Worm (Caenorhabditis elegans) whole organism, L2 larva: Measurements from ENCODE around the gene F28F5.6.

Source experiments
- C34F6.9 ChIP-seq: fragments of 150-350 bp; optimal IDR thresholded peaks from 2 replicates; lab custom pipeline; 2014; ENCODE audit warnings: missing biosample characterization, missing genetic modification characterization
- F13H6.1 ChIP-seq: sonication (generic microtip); optimal IDR thresholded peaks from 2 replicates; lab custom pipeline; 2016; ENCODE audit warnings: missing genetic modification characterization, missing compliant biosample characterization
- R02D3.7 ChIP-seq: fragments of 150-350 bp; optimal IDR thresholded peaks from 2 replicates; lab custom pipeline; 2014; ENCODE audit warnings: missing biosample characterization, missing genetic modification characterization
- Y55F3AM.14 ChIP-seq: fragments of 200-800 bp; sonication (Bioruptor generic); optimal IDR thresholded peaks from 2 replicates; lab custom pipeline; 2018; ENCODE audit warnings: mild to moderate bottlenecking, missing genetic modification characterization, missing compliant biosample characterization
- aly-2 ChIP-seq: fragments of 150-350 bp; optimal IDR thresholded peaks from 2 replicates; lab custom pipeline; 2014; ENCODE audit warnings: missing biosample characterization, missing genetic modification characterization
- blmp-1 ChIP-seq: sonication (generic microtip); optimal IDR thresholded peaks from 2 replicates; lab custom pipeline; 2017; ENCODE audit warnings: missing genetic modification characterization, mild to moderate bottlenecking, missing compliant biosample characterization, antibody characterized with exemption, moderate library complexity; ENCODE audit not compliant: insufficient read depth
- ceh-16 ChIP-seq: fragments of 150-350 bp; optimal IDR thresholded peaks from 2 replicates; lab custom pipeline; 2014; ENCODE audit warnings: missing biosample characterization, missing genetic modification characterization
- crh-2 ChIP-seq: sonication (generic microtip); optimal IDR thresholded peaks from 2 replicates; lab custom pipeline; 2017; ENCODE audit warnings: missing biosample characterization, missing genetic modification characterization
- dmd-4 ChIP-seq: sonication (generic microtip); optimal IDR thresholded peaks from 2 replicates; lab custom pipeline; 2017; ENCODE audit warnings: missing biosample characterization, missing genetic modification characterization
- elt-1 ChIP-seq: fragments of 150-350 bp; optimal IDR thresholded peaks from 2 replicates; lab custom pipeline; 2014; ENCODE audit warnings: missing biosample characterization, missing genetic modification characterization
- elt-3 ChIP-seq: sonication (generic microtip); optimal IDR thresholded peaks from 2 replicates; lab custom pipeline; 2017; ENCODE audit warnings: missing biosample characterization, missing genetic modification characterization
- fos-1 ChIP-seq: fragments of 150-350 bp; optimal IDR thresholded peaks from 2 replicates; lab custom pipeline; 2014; ENCODE audit warnings: missing biosample characterization, missing genetic modification characterization
- gmeb-1 ChIP-seq: fragments of 150-350 bp; optimal IDR thresholded peaks from 2 replicates; lab custom pipeline; 2014; ENCODE audit warnings: missing biosample characterization, missing genetic modification characterization
- lin-11 ChIP-seq: fragments of 150-350 bp; sonication (generic microtip); optimal IDR thresholded peaks from 2 replicates; lab custom pipeline; 2014; ENCODE audit warnings: missing biosample characterization, missing genetic modification characterization, inconsistent platforms, mixed read lengths
- lsy-2 ChIP-seq, 2 experiments: fragments of 150-350 bp in 1 of 2; sonication (generic microtip) in 1 of 2; optimal IDR thresholded peaks; 2 replicates each; lab custom pipeline; 2014 to 2017; ENCODE audit warnings: missing biosample characterization in 2 of 2, missing genetic modification characterization in 2 of 2
- mab-5 ChIP-seq: fragments of 150-350 bp; optimal IDR thresholded peaks from 2 replicates; lab custom pipeline; 2014; ENCODE audit warnings: missing biosample characterization, missing genetic modification characterization
- mbf-1 ChIP-seq: sonication (generic microtip); optimal IDR thresholded peaks from 2 replicates; lab custom pipeline; 2017; ENCODE audit warnings: missing biosample characterization, missing genetic modification characterization
- nhr-11 ChIP-seq: fragments of 150-350 bp; optimal IDR thresholded peaks from 2 replicates; lab custom pipeline; 2014; ENCODE audit warnings: missing biosample characterization, missing genetic modification characterization
- nhr-129 ChIP-seq: fragments of 150-350 bp; optimal IDR thresholded peaks from 2 replicates; lab custom pipeline; 2014; ENCODE audit warnings: missing biosample characterization, missing genetic modification characterization
- nhr-21 ChIP-seq: fragments of 150-350 bp; optimal IDR thresholded peaks from 2 replicates; lab custom pipeline; 2014; ENCODE audit warnings: missing biosample characterization, missing genetic modification characterization
- nhr-23 ChIP-seq: fragments of 150-350 bp; optimal IDR thresholded peaks from 2 replicates; lab custom pipeline; 2014; ENCODE audit warnings: missing biosample characterization, missing genetic modification reagents, missing genetic modification characterization
- nhr-6 ChIP-seq: fragments of 150-350 bp; optimal IDR thresholded peaks from 2 replicates; lab custom pipeline; 2014; ENCODE audit warnings: missing biosample characterization, missing genetic modification characterization
- peb-1 ChIP-seq: fragments of 150-350 bp; optimal IDR thresholded peaks from 2 replicates; lab custom pipeline; 2014; ENCODE audit warnings: missing biosample characterization, missing genetic modification characterization
- sem-4 ChIP-seq: fragments of 150-350 bp; optimal IDR thresholded peaks from 2 replicates; lab custom pipeline; 2014; ENCODE audit warnings: missing biosample characterization, missing genetic modification reagents, missing genetic modification characterization
- sma-3 ChIP-seq: sonication (generic microtip); optimal IDR thresholded peaks from 2 replicates; lab custom pipeline; 2016; ENCODE audit warnings: missing genetic modification reagents, missing genetic modification characterization, missing compliant biosample characterization
- sma-9 ChIP-seq, 2 experiments: fragments of 150-350 bp in 1 of 2; sonication (generic microtip) in 1 of 2; optimal IDR thresholded peaks; 2 replicates each; lab custom pipeline; 2014 to 2016; ENCODE audit warnings: missing genetic modification characterization in 2 of 2, mild to moderate bottlenecking in 1 of 2, missing biosample characterization in 1 of 2, missing compliant biosample characterization in 1 of 2, missing genetic modification reagents in 1 of 2, moderate library complexity in 1 of 2
- zag-1 ChIP-seq: fragments of 150-350 bp; optimal IDR thresholded peaks from 2 replicates; lab custom pipeline; 2014; ENCODE audit warnings: missing biosample characterization, missing genetic modification characterization
- ztf-4 ChIP-seq: fragments of 150-350 bp; optimal IDR thresholded peaks from 2 replicates; lab custom pipeline; 2014; ENCODE audit warnings: missing biosample characterization, missing genetic modification characterization

The F28F5.6 gene

ce11 chrIII:6820343-6820985, 1.3 kb upstream of the F28F5.6 start, which contains the start of gene ten-1:
Gene ten-1 (plus strand): TSS chrIII:6820935.
- TF ChIP-seq ceh-16 (tag; lab: Kevin White, UChicago) = no peak
- no peak for TF ChIP-seq nhr-129 (tag; lab: Kevin White, UChicago)
- peak in 1 of 2 experiments; percentile 45 for TF ChIP-seq lsy-2 (tag; optimal IDR thresholded peaks at IDR 0.05; lab: Kevin White, UChicago)
- TF ChIP-seq nhr-23 (tag; lab: Kevin White, UChicago) = no peak
- TF ChIP-seq elt-1 (tag; lab: Kevin White, UChicago) = no peak
- TF ChIP-seq F13H6.1 (tag; lab: Kevin White, UChicago) = peak; percentile 33
- TF ChIP-seq ztf-4 (tag; lab: Kevin White, UChicago) = peak; percentile 44
- no peak for TF ChIP-seq lin-11 (tag; lab: Kevin White, UChicago)

- no peak for TF ChIP-seq Y55F3AM.14
- TF ChIP-seq nhr-129 (tag; lab: Kevin White, UChicago) = no peak
- peak; percentile 14 for TF ChIP-seq F13H6.1 (tag; lab: Kevin White, UChicago)
- TF ChIP-seq sma-9 (GFP tag; optimal IDR thresholded peaks at IDR 0.05; lab: Kevin White, UChicago) = no peak
- no peak for TF ChIP-seq sma-9 (tag; optimal IDR thresholded peaks at IDR 0.05; lab: Kevin White, UChicago)
- no peak for TF ChIP-seq mbf-1 (tag; lab: Kevin White, UChicago)
- peak; percentile 47 for TF ChIP-seq fos-1 (tag; lab: Kevin White, UChicago)
- TF ChIP-seq lin-11 (tag; lab: Kevin White, UChicago) = no peak
- no peak for TF ChIP-seq R02D3.7 (tag; lab: Kevin White, UChicago)
- TF ChIP-seq peb-1 (tag; lab: Kevin White, UChicago) = no peak
- TF ChIP-seq crh-2 (tag; lab: Kevin White, UChicago) = peak; percentile 17
- no peak for TF ChIP-seq aly-2 (tag; lab: Kevin White, UChicago)
- no peak for TF ChIP-seq elt-1 (tag; lab: Kevin White, UChicago)
- no peak for TF ChIP-seq elt-3 (tag; lab: Kevin White, UChicago)
Measured at ce11 chrIII:6818037-6818436, 1.1 kb downstream of the F28F5.6 start.

DNA sequence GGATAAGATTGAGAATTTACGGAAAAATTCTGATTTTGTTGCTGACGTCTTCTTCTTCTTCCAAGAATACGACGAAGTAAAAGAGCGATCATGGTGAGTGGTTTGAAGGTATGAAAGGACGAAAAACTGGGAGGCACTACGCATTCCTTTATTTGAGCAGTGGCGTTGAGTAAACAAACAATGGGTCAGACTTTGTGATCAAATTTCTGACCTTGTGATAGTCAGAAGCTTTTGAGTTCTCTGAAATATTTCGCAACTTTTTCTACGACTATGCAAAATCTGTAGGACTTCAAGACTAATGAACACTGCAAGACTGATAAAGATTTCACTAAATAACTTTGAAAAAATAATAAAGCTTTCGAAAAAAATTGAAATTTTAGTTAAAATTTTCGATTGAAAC, 2.2 kb downstream of the F28F5.6 start, which contains the start of gene F28F5.4:
F28F5.4 (minus strand) TSS at position 104 of the 400 bp plus-strand sequence.
- TF ChIP-seq nhr-6 (tag; lab: Kevin White, UChicago) = no peak
- no peak for TF ChIP-seq nhr-11 (tag; lab: Kevin White, UChicago)
- TF ChIP-seq zag-1 (tag; lab: Kevin White, UChicago) = no peak
- no peak for TF ChIP-seq blmp-1 (tag; lab: Kevin White, UChicago)
- no peak for TF ChIP-seq gmeb-1 (tag; lab: Kevin White, UChicago)
- TF ChIP-seq nhr-129 (tag; lab: Kevin White, UChicago) = peak; percentile 33
- no peak for TF ChIP-seq nhr-21 (tag; lab: Kevin White, UChicago)
- TF ChIP-seq F13H6.1 (tag; lab: Kevin White, UChicago) = peak; percentile 17
- TF ChIP-seq elt-1 (tag; lab: Kevin White, UChicago) = no peak
- TF ChIP-seq, all 48 proteins: peak for 2

DNA sequence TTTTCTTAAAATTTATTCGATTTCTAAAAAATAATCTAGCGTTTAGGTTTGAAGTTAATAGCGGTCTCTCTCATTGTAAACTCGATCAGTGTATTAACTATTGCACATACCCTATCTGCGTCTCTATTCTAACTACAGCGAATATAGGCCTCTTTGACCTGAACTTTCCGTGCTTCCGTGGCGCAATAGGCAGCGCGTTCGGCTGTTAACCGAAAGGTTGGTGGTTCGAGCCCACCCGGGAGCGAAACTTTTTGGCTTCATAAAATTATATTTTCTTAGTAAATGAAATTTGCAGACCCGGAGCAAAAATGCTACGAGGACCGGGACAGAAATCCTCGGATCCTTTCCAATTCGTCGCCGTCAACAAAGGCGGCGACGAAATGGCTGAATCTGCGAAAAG, 13.8 kb downstream of the F28F5.6 start:
- TF ChIP-seq sma-9 (GFP tag; optimal IDR thresholded peaks at IDR 0.05; lab: Kevin White, UChicago) (peak; percentile 17), sma-9 (tag; optimal IDR thresholded peaks at IDR 0.05; lab: Kevin White, UChicago) (no peak), crh-2 (tag; lab: Kevin White, UChicago) (peak; percentile 21), elt-1 (tag; lab: Kevin White, UChicago) (no peak), lsy-2 (tag; optimal IDR thresholded peaks at IDR 0.05; lab: Kevin White, UChicago) (no peak), sem-4 (no peak), C34F6.9 (tag; lab: Kevin White, UChicago) (peak; percentile 15), nhr-129 (tag; lab: Kevin White, UChicago) (peak; percentile 51), dmd-4 (tag; lab: Kevin White, UChicago) (no peak), sma-3 (GFP tag; lab: Kevin White, UChicago) (peak; percentile 25), nhr-11 (tag; lab: Kevin White, UChicago) (no peak), mab-5 (no peak), fos-1 (tag; lab: Kevin White, UChicago) (peak; percentile 18), F13H6.1 (tag; lab: Kevin White, UChicago) (peak; percentile 27), gmeb-1 (tag; lab: Kevin White, UChicago) (peak; percentile 29)

DNA sequence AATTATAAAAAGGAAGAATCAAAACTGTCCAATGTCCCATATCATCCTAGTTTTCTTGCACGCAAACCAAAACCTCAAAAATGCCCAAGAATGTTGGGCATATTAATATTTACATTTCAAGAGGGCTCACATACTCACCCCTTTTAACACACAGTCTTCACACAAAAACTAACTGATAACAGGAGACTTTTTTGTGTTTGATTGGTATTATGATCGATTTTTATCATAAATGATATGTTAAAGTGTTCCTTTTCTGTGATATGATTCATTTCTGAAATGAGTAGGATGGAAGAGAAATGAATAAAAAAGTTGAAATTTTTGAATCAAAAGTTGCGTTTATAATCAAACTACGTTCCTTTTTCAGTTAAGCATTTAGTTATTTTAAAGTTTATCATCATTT, 16.1 kb downstream of the F28F5.6 start:
- peak; percentile 83 for TF ChIP-seq fos-1 (tag; lab: Kevin White, UChicago)
- no peak for TF ChIP-seq mbf-1 (tag; lab: Kevin White, UChicago)
- TF ChIP-seq sma-3 (GFP tag; lab: Kevin White, UChicago) = no peak
- TF ChIP-seq, all 48 proteins: peak for 1
